Worm (Caenorhabditis elegans) whole organism, late embryonic: ENCODE measurements around the gene scav-4.

Source experiments
- K02D7.2 ChIP-seq: sonication (generic microtip); optimal IDR thresholded peaks from 2 replicates; lab custom pipeline; 2017; ENCODE audit warnings: mild to moderate bottlenecking, missing genetic modification characterization, missing compliant biosample characterization
- ahr-1 ChIP-seq: sonication (generic microtip); optimal IDR thresholded peaks from 2 replicates; lab custom pipeline; 2016; ENCODE audit warnings: missing genetic modification characterization, missing compliant biosample characterization
- ceh-9 ChIP-seq: sonication (generic microtip); optimal IDR thresholded peaks from 2 replicates; lab custom pipeline; 2016; ENCODE audit warnings: mild to moderate bottlenecking, missing genetic modification characterization, inconsistent platforms, missing compliant biosample characterization
- che-1 ChIP-seq: sonication (generic microtip); optimal IDR thresholded peaks from 2 replicates; lab custom pipeline; 2016; ENCODE audit warnings: mild to moderate bottlenecking, missing genetic modification characterization, missing compliant biosample characterization
- elt-2 ChIP-seq: sonication (generic microtip); optimal IDR thresholded peaks from 2 replicates; lab custom pipeline; 2016; ENCODE audit warnings: missing genetic modification reagents, missing genetic modification characterization, missing compliant biosample characterization
- ets-4 ChIP-seq: sonication (generic microtip); optimal IDR thresholded peaks from 2 replicates; lab custom pipeline; 2016; ENCODE audit warnings: missing genetic modification characterization, missing compliant biosample characterization
- fkh-10 ChIP-seq: fragments of 150-350 bp; optimal IDR thresholded peaks from 2 replicates; lab custom pipeline; 2014; ENCODE audit warnings: missing biosample characterization, missing genetic modification reagents, missing genetic modification characterization
- madf-2 ChIP-seq: sonication (generic microtip); optimal IDR thresholded peaks from 2 replicates; lab custom pipeline; 2017; ENCODE audit warnings: missing genetic modification characterization, missing compliant biosample characterization
- nhr-232 ChIP-seq: sonication (generic microtip); optimal IDR thresholded peaks from 2 replicates; lab custom pipeline; 2016; ENCODE audit warnings: missing genetic modification characterization, missing compliant biosample characterization
- pax-1 ChIP-seq: fragments of 150-350 bp; optimal IDR thresholded peaks from 2 replicates; lab custom pipeline; 2014; ENCODE audit warnings: missing biosample characterization, missing genetic modification characterization
- sox-2 ChIP-seq: fragments of 200-800 bp; sonication (Bioruptor generic); IDR thresholded peaks from 2 replicates; pipeline ENCODE4 v1.3.6; 2022; ENCODE audit warnings: missing genetic modification reagents, missing genetic modification characterization, missing compliant biosample characterization
- sox-4 ChIP-seq: sonication (generic microtip); optimal IDR thresholded peaks from 2 replicates; lab custom pipeline; 2017; ENCODE audit warnings: mild to moderate bottlenecking, missing genetic modification characterization, inconsistent platforms, missing compliant biosample characterization
- unc-55 ChIP-seq: sonication (generic microtip); optimal IDR thresholded peaks from 2 replicates; lab custom pipeline; 2017; ENCODE audit warnings: missing biosample characterization, missing genetic modification reagents, missing genetic modification characterization
- zip-5 ChIP-seq: sonication (generic microtip); optimal IDR thresholded peaks from 2 replicates; lab custom pipeline; 2016; ENCODE audit warnings: missing genetic modification characterization, missing compliant biosample characterization

DNA sequence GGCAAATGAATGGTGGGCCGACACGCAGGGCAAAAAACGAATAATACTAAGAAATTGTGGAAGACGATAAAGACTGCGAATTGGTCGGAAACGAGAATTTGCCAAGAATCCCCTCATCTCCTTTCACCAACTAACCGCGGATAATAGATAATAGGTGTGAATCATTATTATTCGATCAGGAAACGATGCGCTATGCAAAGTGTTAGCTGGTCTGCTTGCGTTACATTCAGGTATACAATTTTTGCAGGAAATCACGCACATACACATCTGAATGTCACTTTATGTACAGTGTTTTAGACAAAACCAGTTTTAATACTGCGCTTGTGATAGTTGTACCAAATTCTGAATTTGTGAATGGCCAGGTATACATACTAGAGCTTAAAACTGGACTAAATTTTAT lies 36.9 kb upstream of the scav-4 start:
- TF ChIP-seq elt-2 (tag; lab: Kevin White, UChicago) (no peak), sox-2 (GFP tag; lab: Robert Waterston, UW) (no peak), che-1 (tag; lab: Kevin White, UChicago) (no peak), madf-2 (tag; lab: Kevin White, UChicago) (no peak), unc-55 (GFP tag; lab: Kevin White, UChicago) (no peak), K02D7.2 (no peak), ceh-9 (tag; lab: Kevin White, UChicago) (no peak), pax-1 (no peak), nhr-232 (tag; lab: Kevin White, UChicago) (no peak), sox-4 (no peak), zip-5 (tag; lab: Kevin White, UChicago) (no peak), ahr-1 (tag; lab: Kevin White, UChicago) (no peak), ets-4 (no peak), fkh-10 (GFP tag; lab: Kevin White, UChicago) (no peak)
